Worm (Caenorhabditis elegans) whole organism, L4 larva: ENCODE results near the gene cutl-23.

ENCODE experiments used
- F37D6.2 ChIP-seq: sonication (generic microtip); optimal IDR thresholded peaks from 2 replicates; lab custom pipeline; 2016; ENCODE audit warnings: mild to moderate bottlenecking, missing genetic modification characterization, missing compliant biosample characterization
- F49E8.2 ChIP-seq: sonication (generic microtip); optimal IDR thresholded peaks from 2 replicates; lab custom pipeline; 2016; ENCODE audit warnings: missing compliant biosample characterization, mild to moderate bottlenecking, missing genetic modification characterization, borderline replicate concordance
- daf-12 ChIP-seq: fragments of 150-350 bp; optimal IDR thresholded peaks from 2 replicates; lab custom pipeline; 2014; ENCODE audit warnings: missing biosample characterization, missing genetic modification reagents, missing genetic modification characterization
- dve-1 ChIP-seq: sonication (generic microtip); optimal IDR thresholded peaks from 2 replicates; lab custom pipeline; 2017; ENCODE audit warnings: antibody characterized with exemption, mild to moderate bottlenecking, missing genetic modification characterization, missing compliant biosample characterization; ENCODE audit not compliant: insufficient read depth
- jun-1 ChIP-seq: fragments of 150-350 bp; optimal IDR thresholded peaks from 2 replicates; lab custom pipeline; 2014; ENCODE audit warnings: missing biosample characterization, missing genetic modification reagents, missing genetic modification characterization
- lin-1 ChIP-seq: fragments of 200-800 bp; sonication (Bioruptor generic); IDR thresholded peaks from 2 replicates; pipeline ENCODE4 v1.3.6; 2022; ENCODE audit warnings: missing genetic modification reagents, missing genetic modification characterization, missing compliant biosample characterization
- lin-38 ChIP-seq: fragments of 200-800 bp; sonication (Bioruptor generic); IDR thresholded peaks from 2 replicates; pipeline ENCODE4 v1.3.6; 2022; ENCODE audit warnings: missing genetic modification reagents, missing genetic modification characterization, missing compliant biosample characterization
- lsy-2 ChIP-seq, 2 experiments: fragments of 150-350 bp in 1 of 2; sonication (generic microtip) in 1 of 2; optimal IDR thresholded peaks; 2 replicates each; lab custom pipeline; 2014 to 2017; ENCODE audit warnings: missing biosample characterization in 2 of 2, missing genetic modification characterization in 2 of 2
- nhr-102 ChIP-seq: sonication (generic microtip); optimal IDR thresholded peaks from 2 replicates; lab custom pipeline; 2016; ENCODE audit warnings: mild to moderate bottlenecking, missing genetic modification characterization, moderate library complexity, missing compliant biosample characterization
- nhr-77 ChIP-seq: fragments of 150-350 bp; optimal IDR thresholded peaks from 2 replicates; lab custom pipeline; 2014; ENCODE audit warnings: missing biosample characterization, missing genetic modification characterization
- snpc-4 ChIP-seq: fragments of 150-350 bp; optimal IDR thresholded peaks from 2 replicates; lab custom pipeline; 2014; ENCODE audit warnings: missing biosample characterization, missing genetic modification characterization
- ztf-11 ChIP-seq: fragments of 150-350 bp; optimal IDR thresholded peaks from 2 replicates; lab custom pipeline; 2014; ENCODE audit warnings: missing biosample characterization, missing genetic modification characterization

ce11 chrIII:5730041-5730440 is 39.9 kb upstream of the cutl-23 start:
- TF ChIP-seq lin-38 (GFP tag; lab: Robert Waterston, UW) (no peak), F37D6.2 (tag; lab: Kevin White, UChicago) (no peak), daf-12 (tag; lab: Kevin White, UChicago) (no peak), nhr-102 (no peak), jun-1 (no peak), ztf-11 (tag; lab: Kevin White, UChicago) (no peak), snpc-4 (tag; lab: Kevin White, UChicago) (no peak), lsy-2 (tag; optimal IDR thresholded peaks at IDR 0.05; lab: Kevin White, UChicago) (no peak), dve-1 (tag; lab: Kevin White, UChicago) (no peak), lin-1 (GFP tag; lab: Robert Waterston, UW) (no peak), F49E8.2 (tag; lab: Kevin White, UChicago) (no peak), nhr-77 (tag; lab: Kevin White, UChicago) (no peak)
